Worm (Caenorhabditis elegans) whole organism, L2 larva: ENCODE results near the gene cdr-4.

Experiments
- ZK546.5 ChIP-seq: sonication (generic microtip); optimal IDR thresholded peaks from 2 replicates; lab custom pipeline; 2017; ENCODE audit warnings: missing biosample characterization, missing genetic modification characterization
- ama-1 ChIP-seq: fragments of 150-350 bp; optimal IDR thresholded peaks from 2 replicates; lab custom pipeline; 2018; ENCODE audit warnings: inconsistent platforms
- dmd-4 ChIP-seq: sonication (generic microtip); optimal IDR thresholded peaks from 2 replicates; lab custom pipeline; 2017; ENCODE audit warnings: missing biosample characterization, missing genetic modification characterization
- elt-3 ChIP-seq: sonication (generic microtip); optimal IDR thresholded peaks from 2 replicates; lab custom pipeline; 2017; ENCODE audit warnings: missing biosample characterization, missing genetic modification characterization
- fos-1 ChIP-seq: fragments of 150-350 bp; optimal IDR thresholded peaks from 2 replicates; lab custom pipeline; 2014; ENCODE audit warnings: missing biosample characterization, missing genetic modification characterization
- gmeb-1 ChIP-seq: fragments of 150-350 bp; optimal IDR thresholded peaks from 2 replicates; lab custom pipeline; 2014; ENCODE audit warnings: missing biosample characterization, missing genetic modification characterization
- nhr-11 ChIP-seq: fragments of 150-350 bp; optimal IDR thresholded peaks from 2 replicates; lab custom pipeline; 2014; ENCODE audit warnings: missing biosample characterization, missing genetic modification characterization
- nhr-129 ChIP-seq: fragments of 150-350 bp; optimal IDR thresholded peaks from 2 replicates; lab custom pipeline; 2014; ENCODE audit warnings: missing biosample characterization, missing genetic modification characterization
- nhr-23 ChIP-seq: fragments of 150-350 bp; optimal IDR thresholded peaks from 2 replicates; lab custom pipeline; 2014; ENCODE audit warnings: missing biosample characterization, missing genetic modification reagents, missing genetic modification characterization
- nhr-237 ChIP-seq: fragments of 150-350 bp; optimal IDR thresholded peaks from 2 replicates; lab custom pipeline; 2014; ENCODE audit warnings: missing biosample characterization, missing genetic modification characterization
- nhr-77 ChIP-seq: fragments of 150-350 bp; optimal IDR thresholded peaks from 2 replicates; lab custom pipeline; 2014; ENCODE audit warnings: missing biosample characterization, missing genetic modification characterization
- peb-1 ChIP-seq: fragments of 150-350 bp; optimal IDR thresholded peaks from 2 replicates; lab custom pipeline; 2014; ENCODE audit warnings: missing biosample characterization, missing genetic modification characterization
- sma-9 ChIP-seq, 2 experiments: fragments of 150-350 bp in 1 of 2; sonication (generic microtip) in 1 of 2; optimal IDR thresholded peaks; 2 replicates each; lab custom pipeline; 2014 to 2016; ENCODE audit warnings: missing genetic modification characterization in 2 of 2, mild to moderate bottlenecking in 1 of 2, missing biosample characterization in 1 of 2, missing compliant biosample characterization in 1 of 2, missing genetic modification reagents in 1 of 2, moderate library complexity in 1 of 2
- ztf-11 ChIP-seq: sonication (generic microtip); optimal IDR thresholded peaks from 2 replicates; lab custom pipeline; 2017; ENCODE audit warnings: missing biosample characterization, missing genetic modification characterization

ce11 chrV:12408525-12408924, at the start of gene cdr-4:
- TF ChIP-seq nhr-237 (tag; lab: Kevin White, UChicago): no peak
- TF ChIP-seq elt-3 (tag; lab: Kevin White, UChicago): no peak
- no peak for TF ChIP-seq fos-1 (tag; lab: Kevin White, UChicago)
- TF ChIP-seq ztf-11 (tag; lab: Kevin White, UChicago): no peak
- no peak for TF ChIP-seq peb-1
- no peak for TF ChIP-seq gmeb-1 (tag; lab: Kevin White, UChicago)
- TF ChIP-seq nhr-11 (tag; lab: Kevin White, UChicago): no peak
- TF ChIP-seq nhr-23 (tag; lab: Kevin White, UChicago): no peak
- no peak for TF ChIP-seq sma-9 (GFP tag; optimal IDR thresholded peaks at IDR 0.05; lab: Kevin White, UChicago)
- no peak for TF ChIP-seq sma-9 (tag; optimal IDR thresholded peaks at IDR 0.05; lab: Kevin White, UChicago)
- TF ChIP-seq dmd-4 (tag; lab: Kevin White, UChicago): no peak
- TF ChIP-seq ama-1 (lab: Kevin White, UChicago): no peak
- TF ChIP-seq nhr-129 (tag; lab: Kevin White, UChicago): no peak
- no peak for TF ChIP-seq ZK546.5
- TF ChIP-seq nhr-77 (tag; lab: Kevin White, UChicago): no peak
